Worm (Caenorhabditis elegans): Measurements from ENCODE around the gene dpyd-1.

dpyd-1 gene

ce11 chrX:5518352-5518751 lies 50.7 kb downstream of the dpyd-1 start:
- TF ChIP-seq ztf-4 (tag; optimal IDR thresholded peaks at IDR 0.05), result no peak
- TF ChIP-seq ets-5 (GFP tag; IDR thresholded peaks at IDR 0.05), result no peak
- no peak for TF ChIP-seq efl-1 (optimal IDR thresholded peaks at IDR 0.05)
- TF ChIP-seq efl-1 (GFP tag; optimal IDR thresholded peaks at IDR 0.05 in 1 of 2), result peak in 1 of 2 experiments; percentile 56
- no peak for TF ChIP-seq fkh-4 (tag; optimal IDR thresholded peaks at IDR 0.05; ENCODE audit: borderline replicate concordance)
- no peak for TF ChIP-seq nhr-12 (tag; optimal IDR thresholded peaks at IDR 0.05)
- peak; percentile 32 for TF ChIP-seq nhr-85 (tag)

- TF ChIP-seq mef-2 (tag; optimal IDR thresholded peaks at IDR 0.05), result no peak
- TF ChIP-seq xbp-1 (tag; optimal IDR thresholded peaks at IDR 0.05), result no peak
- TF ChIP-seq zip-4 (GFP tag; optimal IDR thresholded peaks at IDR 0.05), result no peak
- peak; percentile 1 for TF ChIP-seq lir-3 (tag; optimal IDR thresholded peaks at IDR 0.05; ENCODE audit: poor library complexity)
- peak; percentile 7 for TF ChIP-seq nhr-47 (tag; optimal IDR thresholded peaks at IDR 0.05)
- TF ChIP-seq efl-3 (GFP tag; optimal IDR thresholded peaks at IDR 0.05), result no peak
- no peak for TF ChIP-seq tbx-2 (tag; optimal IDR thresholded peaks at IDR 0.05)
- TF ChIP-seq mdl-1 (tag; optimal IDR thresholded peaks at IDR 0.05), result no peak
- peak; percentile 37 for TF ChIP-seq nhr-71 (tag; optimal IDR thresholded peaks at IDR 0.05)
- no peak for TF ChIP-seq efl-1 (optimal IDR thresholded peaks at IDR 0.05)
- peak in 1 of 2 experiments; percentile 11 for TF ChIP-seq efl-1 (GFP tag; optimal IDR thresholded peaks at IDR 0.05 in 1 of 2)
- TF ChIP-seq lin-14 (GFP tag; optimal IDR thresholded peaks at IDR 0.05), result peak; percentile 60
These were observed 51.9 kb downstream of the dpyd-1 start for ce11 chrX:5519567-5519966.

All from whole organism, L1 larva.